Fruit fly (Drosophila melanogaster) whole organism, adult: ENCODE measurements around the gene Cpr.

Experiments used
- CG11617 ChIP-seq: fragments of 200-800 bp; sonication (Bioruptor generic); optimal IDR thresholded peaks from 2 replicates; lab custom pipeline; 2017; ENCODE audit warnings: mild to moderate bottlenecking, missing biosample characterization, missing genetic modification reagents, missing genetic modification characterization
- CG14711 ChIP-seq: fragments of 200-800 bp; sonication (Bioruptor generic); optimal IDR thresholded peaks from 2 replicates; lab custom pipeline; 2018; ENCODE audit warnings: missing biosample characterization, mild to moderate bottlenecking, missing genetic modification characterization, moderate library complexity
- CG33017 ChIP-seq: fragments of 200-800 bp; sonication (Bioruptor generic); optimal IDR thresholded peaks from 2 replicates; lab custom pipeline; 2018; ENCODE audit warnings: missing biosample characterization, mild to moderate bottlenecking, missing genetic modification characterization, moderate library complexity
- CG5204 ChIP-seq: fragments of 200-800 bp; sonication (Bioruptor generic); optimal IDR thresholded peaks from 2 replicates; lab custom pipeline; 2016; ENCODE audit warnings: missing biosample characterization, missing genetic modification characterization
- Crg-1 ChIP-seq: fragments of 200-800 bp; sonication (Bioruptor generic); optimal IDR thresholded peaks from 2 replicates; lab custom pipeline; 2016; ENCODE audit warnings: missing biosample characterization, missing genetic modification characterization
- Mnt ChIP-seq: fragments of 200-800 bp; sonication (Bioruptor generic); optimal IDR thresholded peaks from 2 replicates; lab custom pipeline; 2016; ENCODE audit warnings: missing biosample characterization, mild to moderate bottlenecking, missing genetic modification characterization
- bab1 ChIP-seq: fragments of 200-800 bp; sonication (Bioruptor generic); optimal IDR thresholded peaks from 3 replicates; lab custom pipeline; 2019; ENCODE audit warnings: missing biosample characterization, mild to moderate bottlenecking, missing genetic modification characterization, moderate library complexity
- cic ChIP-seq: fragments of 200-800 bp; sonication (Bioruptor generic); optimal IDR thresholded peaks from 2 replicates; lab custom pipeline; 2017; ENCODE audit warnings: missing biosample characterization, mild to moderate bottlenecking, missing genetic modification characterization, moderate library complexity
- cnc ChIP-seq, 2 experiments: fragments of >200 bp; optimal IDR thresholded peaks; 2 replicates each; lab custom pipeline; 2017
- pad ChIP-seq: fragments of 200-800 bp; sonication (Bioruptor generic); optimal IDR thresholded peaks from 3 replicates; lab custom pipeline; 2017; ENCODE audit warnings: missing biosample characterization, missing genetic modification characterization, mild to moderate bottlenecking, moderate library complexity, missing genetic modification reagents
- tj ChIP-seq: fragments of 200-800 bp; sonication (Bioruptor generic); optimal IDR thresholded peaks from 3 replicates; lab custom pipeline; 2017; ENCODE audit warnings: missing biosample characterization, mild to moderate bottlenecking, missing genetic modification characterization, moderate library complexity

dm6 chr2L:6366924-6367323 lies 28.3 kb downstream of the Cpr start:
- no peak for TF ChIP-seq Crg-1 (GFP tag; lab: Kevin White, UChicago)
- no peak for TF ChIP-seq CG33017 (tag; lab: Kevin White, UChicago)
- TF ChIP-seq tj (GFP tag; lab: Kevin White, UChicago): no peak
- no peak for TF ChIP-seq cic (GFP tag; lab: Kevin White, UChicago)
- TF ChIP-seq pad: no peak
- no peak for TF ChIP-seq CG14711 (tag; lab: Kevin White, UChicago)
- TF ChIP-seq cnc (optimal IDR thresholded peaks at IDR 0.05; lab: Kevin White, UChicago): no peak
- no peak for TF ChIP-seq CG5204 (GFP tag; lab: Kevin White, UChicago)
- no peak for TF ChIP-seq CG11617 (GFP tag; lab: Kevin White, UChicago)
- no peak for TF ChIP-seq bab1 (GFP tag; lab: Kevin White, UChicago)
- no peak for TF ChIP-seq Mnt (GFP tag; lab: Kevin White, UChicago)
